Fruit fly (Drosophila melanogaster) whole organism, embryonic: ENCODE measurements around the gene CG42852.

Experiments
- Abd-B ChIP-seq: fragments of 200-800 bp; sonication (Bioruptor generic); optimal IDR thresholded peaks from 2 replicates; lab custom pipeline; 2018; ENCODE audit warnings: missing biosample characterization, mild to moderate bottlenecking, missing genetic modification characterization, moderate library complexity
- Adf1 ChIP-seq: fragments of 200-800 bp; sonication (Bioruptor generic); IDR thresholded peaks from 2 replicates; pipeline ENCODE4 v1.3.6; 2022; ENCODE audit warnings: missing biosample characterization, missing genetic modification characterization
- Asciz ChIP-seq: fragments of 200-800 bp; sonication (Bioruptor generic); optimal IDR thresholded peaks from 2 replicates; lab custom pipeline; 2017; ENCODE audit warnings: missing biosample characterization, mild to moderate bottlenecking, missing genetic modification characterization, missing genetic modification reagents
- Atf6 ChIP-seq: fragments of 200-800 bp; sonication (Bioruptor generic); IDR thresholded peaks from 2 replicates; pipeline ENCODE4 v1.3.6; 2022; ENCODE audit warnings: missing biosample characterization, missing genetic modification characterization
- CG1024 ChIP-seq: fragments of 200-800 bp; sonication (Bioruptor generic); IDR thresholded peaks from 2 replicates; pipeline ENCODE4 v1.3.6; 2022; ENCODE audit warnings: missing biosample characterization, missing genetic modification characterization
- CG12236 ChIP-seq: fragments of 200-800 bp; sonication (Bioruptor generic); optimal IDR thresholded peaks from 2 replicates; lab custom pipeline; 2016; ENCODE audit warnings: missing biosample characterization, missing genetic modification characterization
- CG12769 ChIP-seq: fragments of 200-800 bp; sonication (Bioruptor generic); optimal IDR thresholded peaks from 2 replicates; lab custom pipeline; 2019; ENCODE audit warnings: missing biosample characterization, mild to moderate bottlenecking, missing genetic modification characterization, moderate library complexity
- CG13775 ChIP-seq: fragments of 200-800 bp; sonication (Bioruptor generic); optimal IDR thresholded peaks from 3 replicates; lab custom pipeline; 2017; ENCODE audit warnings: missing biosample characterization, mild to moderate bottlenecking, missing genetic modification characterization
- CG17802 ChIP-seq: fragments of 200-800 bp; sonication (Bioruptor generic); optimal IDR thresholded peaks from 2 replicates; lab custom pipeline; 2018; ENCODE audit warnings: missing biosample characterization, mild to moderate bottlenecking, missing genetic modification characterization, moderate library complexity
- CG31224 ChIP-seq: fragments of 200-800 bp; sonication (Bioruptor generic); IDR thresholded peaks from 2 replicates; pipeline ENCODE4 v1.3.6; 2022; ENCODE audit warnings: missing biosample characterization, missing genetic modification characterization
- CG4404 ChIP-seq: fragments of 200-800 bp; sonication (Bioruptor generic); IDR thresholded peaks from 2 replicates; pipeline ENCODE4 v1.3.6; 2022; ENCODE audit warnings: missing biosample characterization, missing genetic modification characterization
- CG4617 ChIP-seq: fragments of 200-800 bp; sonication (Bioruptor generic); optimal IDR thresholded peaks from 3 replicates; lab custom pipeline; 2016; ENCODE audit warnings: missing biosample characterization, missing genetic modification characterization, borderline replicate concordance
- CG5180 ChIP-seq: fragments of 200-800 bp; sonication (Bioruptor generic); optimal IDR thresholded peaks from 3 replicates; lab custom pipeline; 2017; ENCODE audit warnings: missing biosample characterization, missing genetic modification characterization, mild to moderate bottlenecking, moderate library complexity, missing genetic modification reagents
- CG6791 ChIP-seq: fragments of 200-800 bp; sonication (Bioruptor generic); IDR thresholded peaks from 3 replicates; pipeline ENCODE4 v1.3.6; 2022; ENCODE audit warnings: missing biosample characterization, missing genetic modification characterization; ENCODE audit not compliant: partially characterized antibody
- CG7928 ChIP-seq: fragments of 200-800 bp; sonication (Bioruptor generic); optimal IDR thresholded peaks from 2 replicates; lab custom pipeline; 2017; ENCODE audit warnings: missing biosample characterization, mild to moderate bottlenecking, missing genetic modification characterization
- Camta ChIP-seq: fragments of 200-800 bp; sonication (Bioruptor generic); optimal IDR thresholded peaks from 2 replicates; lab custom pipeline; 2016; ENCODE audit warnings: missing biosample characterization, missing genetic modification characterization
- Chrac-16 ChIP-seq: fragments of 200-800 bp; sonication (Bioruptor generic); optimal IDR thresholded peaks from 3 replicates; lab custom pipeline; 2016; ENCODE audit warnings: missing biosample characterization, missing genetic modification characterization
- D19A ChIP-seq: fragments of 200-800 bp; optimal IDR thresholded peaks from 3 replicates; lab custom pipeline; 2019; ENCODE audit warnings: missing biosample characterization, mild to moderate bottlenecking, missing genetic modification characterization, moderate library complexity
- Dbx ChIP-seq: fragments of 200-800 bp; sonication (Bioruptor generic); IDR thresholded peaks from 3 replicates; pipeline ENCODE4 v1.3.6; 2022; ENCODE audit warnings: missing biosample characterization, missing genetic modification characterization
- Dfd ChIP-seq, 2 experiments: fragments of >200 bp; optimal IDR thresholded peaks; 2 replicates each; lab custom pipeline; 2017; ENCODE audit warnings: missing biosample characterization in 2 of 2, missing genetic modification characterization in 2 of 2
- H15 ChIP-seq: fragments of 200-800 bp; sonication (Bioruptor generic); IDR thresholded peaks from 3 replicates; pipeline ENCODE4 v1.3.6; 2022; ENCODE audit warnings: missing biosample characterization, missing genetic modification characterization
- HmgD ChIP-seq: fragments of 200-800 bp; sonication (Bioruptor generic); optimal IDR thresholded peaks from 3 replicates; lab custom pipeline; 2016; ENCODE audit warnings: missing biosample characterization, missing genetic modification characterization
- MBD-R2 ChIP-seq: fragments of 200-800 bp; sonication (Bioruptor generic); IDR thresholded peaks from 2 replicates; pipeline ENCODE4 v1.3.6; 2022; ENCODE audit warnings: missing biosample characterization, missing genetic modification characterization
- NK7.1 ChIP-seq: fragments of 200-800 bp; sonication (Bioruptor generic); optimal IDR thresholded peaks from 3 replicates; lab custom pipeline; 2016; ENCODE audit warnings: missing biosample characterization, missing genetic modification characterization
- Opbp ChIP-seq: fragments of 200-800 bp; sonication (Bioruptor generic); IDR thresholded peaks from 3 replicates; pipeline ENCODE4 v1.3.6; 2022; ENCODE audit warnings: missing biosample characterization, missing genetic modification characterization; ENCODE audit not compliant: partially characterized antibody
- Pdp1 ChIP-seq, 2 experiments: fragments of 200-800 bp; sonication (Bioruptor generic); optimal IDR thresholded peaks; 3 replicates each; lab custom pipeline; 2016; ENCODE audit warnings: missing biosample characterization in 2 of 2, missing genetic modification characterization in 2 of 2, mild to moderate bottlenecking in 1 of 2, moderate library complexity in 1 of 2
- Ravus ChIP-seq: fragments of 200-800 bp; sonication (Bioruptor generic); IDR thresholded peaks from 2 replicates; pipeline ENCODE4 v1.3.6; 2022; ENCODE audit warnings: missing biosample characterization, missing genetic modification characterization
- Rx ChIP-seq: fragments of 200-800 bp; sonication (Bioruptor generic); IDR thresholded peaks from 2 replicates; pipeline ENCODE4 v1.3.6; 2022; ENCODE audit warnings: missing biosample characterization, missing genetic modification characterization
- abd-A ChIP-seq: fragments of 200-800 bp; sonication (Bioruptor generic); optimal IDR thresholded peaks from 3 replicates; lab custom pipeline; 2019; ENCODE audit warnings: missing biosample characterization, mild to moderate bottlenecking, missing genetic modification characterization, moderate library complexity
- ato ChIP-seq: fragments of 200-800 bp; sonication (Bioruptor generic); IDR thresholded peaks from 2 replicates; pipeline ENCODE4 v1.3.6; 2022; ENCODE audit warnings: missing biosample characterization, missing genetic modification characterization; ENCODE audit not compliant: partially characterized antibody
- cg ChIP-seq: fragments of 200-800 bp; sonication (Bioruptor generic); optimal IDR thresholded peaks from 3 replicates; lab custom pipeline; 2019; ENCODE audit warnings: missing biosample characterization, mild to moderate bottlenecking, missing genetic modification characterization, moderate library complexity
- chn ChIP-seq: fragments of 200-800 bp; sonication (Bioruptor generic); optimal IDR thresholded peaks from 2 replicates; lab custom pipeline; 2016; ENCODE audit warnings: missing biosample characterization, missing genetic modification characterization
- fd3F ChIP-seq: fragments of 200-800 bp; sonication (Bioruptor generic); optimal IDR thresholded peaks from 2 replicates; lab custom pipeline; 2018; ENCODE audit warnings: missing biosample characterization, mild to moderate bottlenecking, missing genetic modification characterization, moderate library complexity
- ham ChIP-seq: fragments of 200-800 bp; sonication (Bioruptor generic); IDR thresholded peaks from 2 replicates; pipeline ENCODE4 v1.3.6; 2022; ENCODE audit warnings: missing biosample characterization, missing genetic modification characterization
- hbn ChIP-seq: fragments of 200-800 bp; sonication (Bioruptor generic); IDR thresholded peaks from 2 replicates; pipeline ENCODE4 v1.3.6; 2022; ENCODE audit warnings: missing biosample characterization, missing genetic modification characterization; ENCODE audit not compliant: partially characterized antibody
- hth ChIP-seq: fragments of >200 bp; optimal IDR thresholded peaks from 2 replicates; lab custom pipeline; 2017; ENCODE audit warnings: inconsistent platforms
- lov ChIP-seq, 2 experiments: fragments of 200-800 bp in 1 of 2; fragments of >200 bp in 1 of 2; sonication (Bioruptor generic) in 1 of 2; IDR thresholded peaks in 1 of 2; optimal IDR thresholded peaks in 1 of 2; 2 replicates in 1 of 2; 3 replicates in 1 of 2; pipeline versions ENCODE4 v1.3.6 to Lab custom; 2017 to 2022; ENCODE audit warnings: missing biosample characterization in 1 of 2, missing genetic modification characterization in 1 of 2
- nerfin-2 ChIP-seq: fragments of 200-800 bp; sonication (Bioruptor generic); IDR thresholded peaks from 2 replicates; pipeline ENCODE4 v1.3.6; 2022; ENCODE audit warnings: missing biosample characterization, missing genetic modification characterization; ENCODE audit not compliant: partially characterized antibody
- onecut ChIP-seq: fragments of 200-800 bp; sonication (Bioruptor generic); IDR thresholded peaks from 2 replicates; pipeline ENCODE4 v1.3.6; 2022; ENCODE audit warnings: missing biosample characterization, missing genetic modification characterization
- pros ChIP-seq: fragments of 200-800 bp; sonication (Bioruptor generic); optimal IDR thresholded peaks from 3 replicates; lab custom pipeline; 2019; ENCODE audit warnings: missing biosample characterization, mild to moderate bottlenecking, missing genetic modification characterization, moderate library complexity
- run ChIP-seq: fragments of 200-800 bp; sonication (Bioruptor generic); optimal IDR thresholded peaks from 3 replicates; lab custom pipeline; 2018; ENCODE audit warnings: missing biosample characterization, mild to moderate bottlenecking, missing genetic modification characterization
- scrt ChIP-seq: fragments of 200-800 bp; sonication (Bioruptor generic); optimal IDR thresholded peaks from 2 replicates; lab custom pipeline; 2018; ENCODE audit warnings: missing biosample characterization, mild to moderate bottlenecking, missing genetic modification characterization, moderate library complexity
- sqz ChIP-seq: fragments of 200-800 bp; sonication (Bioruptor generic); optimal IDR thresholded peaks from 3 replicates; lab custom pipeline; 2018; ENCODE audit warnings: missing biosample characterization, mild to moderate bottlenecking, missing genetic modification characterization
- stwl ChIP-seq: fragments of 200-800 bp; sonication (Bioruptor generic); optimal IDR thresholded peaks from 3 replicates; lab custom pipeline; 2018; ENCODE audit warnings: missing biosample characterization, mild to moderate bottlenecking, missing genetic modification characterization, moderate library complexity
- wdn ChIP-seq: fragments of 200-800 bp; sonication (Bioruptor generic); IDR thresholded peaks from 2 replicates; pipeline ENCODE4 v1.3.6; 2022; ENCODE audit warnings: missing biosample characterization, missing genetic modification characterization
- yki ChIP-seq: fragments of >200 bp; optimal IDR thresholded peaks from 3 replicates; lab custom pipeline; 2018
- z ChIP-seq: fragments of 200-800 bp; sonication (Bioruptor generic); IDR thresholded peaks from 3 replicates; pipeline ENCODE4 v1.3.6; 2022; ENCODE audit warnings: missing biosample characterization, missing genetic modification characterization

Gene CG42852

dm6 chr3L:16711430-16712228 is 43.7 kb upstream of the CG42852 start, which contains the start of the genes CG43954, Lasp and Dab (continued):
- no peak for TF ChIP-seq Camta (GFP tag; lab: Kevin White, UChicago)
- peak; percentile 68 for TF ChIP-seq Atf6 (GFP tag; lab: Robert Waterston, UW)
- no peak for TF ChIP-seq CG7928
- no peak for TF ChIP-seq ham (GFP tag; lab: Robert Waterston, UW)
- peak; percentile 64; the same call in 1 of the 2 replicates for TF ChIP-seq Adf1 (GFP tag; lab: Robert Waterston, UW)

dm6 chr3L:16712371-16712770 is 42.9 kb upstream of the CG42852 start:
- TF ChIP-seq Opbp (GFP tag; lab: Robert Waterston, UW) = no peak
- no peak for TF ChIP-seq stwl (tag; lab: Kevin White, UChicago)
- TF ChIP-seq CG6791 (GFP tag; lab: Robert Waterston, UW) = 0 out of 3 replicates have a peak, but pooled peaks have one; percentile 42
- TF ChIP-seq CG1024 = no peak
- TF ChIP-seq CG12236 = no peak
- no peak for TF ChIP-seq CG12769 (tag; lab: Kevin White, UChicago)
- TF ChIP-seq NK7.1 (GFP tag; lab: Kevin White, UChicago) = no peak
- TF ChIP-seq H15 = no peak
- TF ChIP-seq abd-A (tag; lab: Kevin White, UChicago) = no peak
- no peak for TF ChIP-seq Chrac-16 (GFP tag; lab: Kevin White, UChicago)
- TF ChIP-seq hth (lab: Kevin White, UChicago) = no peak
- no peak for TF ChIP-seq ato (GFP tag; lab: Robert Waterston, UW)
- TF ChIP-seq CG4617 (GFP tag; lab: Kevin White, UChicago) = no peak
- TF ChIP-seq run (tag; lab: Kevin White, UChicago) = no peak
- no peak for TF ChIP-seq fd3F (GFP tag; lab: Kevin White, UChicago)
- TF ChIP-seq z (GFP tag; lab: Robert Waterston, UW) = no peak
- TF ChIP-seq scrt (GFP tag; lab: Kevin White, UChicago) = no peak
- TF ChIP-seq CG31224 (GFP tag; lab: Robert Waterston, UW) = no peak
- TF ChIP-seq Ravus (GFP tag; lab: Robert Waterston, UW) = no peak
- TF ChIP-seq Rx = no peak
- peak; percentile 100 for TF ChIP-seq onecut (GFP tag; lab: Robert Waterston, UW)
- TF ChIP-seq yki (lab: Kevin White, UChicago) = no peak
- TF ChIP-seq Asciz (GFP tag; lab: Kevin White, UChicago) = no peak
- no peak for TF ChIP-seq wdn (GFP tag; lab: Robert Waterston, UW)
- TF ChIP-seq HmgD (GFP tag; lab: Kevin White, UChicago) = no peak
- TF ChIP-seq Dbx (GFP tag; lab: Robert Waterston, UW) = no peak
- no peak for TF ChIP-seq lov (optimal IDR thresholded peaks at IDR 0.05; lab: Kevin White, UChicago)
- no peak for TF ChIP-seq lov (GFP tag; IDR thresholded peaks at IDR 0.05; lab: Robert Waterston, UW)
- no peak for TF ChIP-seq Pdp1 (GFP tag; optimal IDR thresholded peaks at IDR 0.05; lab: Kevin White, UChicago)
- TF ChIP-seq Abd-B (GFP tag; lab: Kevin White, UChicago) = no peak
- peak; percentile 40 for TF ChIP-seq pros (GFP tag; lab: Kevin White, UChicago)
- TF ChIP-seq MBD-R2 (GFP tag; lab: Robert Waterston, UW) = peak; percentile 56; the same call in 1 of the 2 replicates
- no peak for TF ChIP-seq sqz (GFP tag; lab: Kevin White, UChicago)
- TF ChIP-seq CG13775 (GFP tag; lab: Kevin White, UChicago) = no peak
- TF ChIP-seq Dfd (GFP tag; optimal IDR thresholded peaks at IDR 0.05; lab: Kevin White, UChicago) = no peak
- TF ChIP-seq CG4404 (GFP tag; lab: Robert Waterston, UW) = no peak
- peak; percentile 11 for TF ChIP-seq chn (GFP tag; lab: Kevin White, UChicago)
- TF ChIP-seq D19A = no peak
- TF ChIP-seq nerfin-2 (GFP tag; lab: Robert Waterston, UW) = 0 out of 2 replicates have a peak, but pooled peaks have one; percentile 11
- TF ChIP-seq cg (GFP tag; lab: Kevin White, UChicago) = peak; percentile 82
- no peak for TF ChIP-seq hbn
- TF ChIP-seq CG5180 = no peak
- no peak for TF ChIP-seq CG17802 (tag; lab: Kevin White, UChicago)
